Fruit fly (Drosophila melanogaster): ENCODE data around the gene tgo.

Gene tgo

DNA sequence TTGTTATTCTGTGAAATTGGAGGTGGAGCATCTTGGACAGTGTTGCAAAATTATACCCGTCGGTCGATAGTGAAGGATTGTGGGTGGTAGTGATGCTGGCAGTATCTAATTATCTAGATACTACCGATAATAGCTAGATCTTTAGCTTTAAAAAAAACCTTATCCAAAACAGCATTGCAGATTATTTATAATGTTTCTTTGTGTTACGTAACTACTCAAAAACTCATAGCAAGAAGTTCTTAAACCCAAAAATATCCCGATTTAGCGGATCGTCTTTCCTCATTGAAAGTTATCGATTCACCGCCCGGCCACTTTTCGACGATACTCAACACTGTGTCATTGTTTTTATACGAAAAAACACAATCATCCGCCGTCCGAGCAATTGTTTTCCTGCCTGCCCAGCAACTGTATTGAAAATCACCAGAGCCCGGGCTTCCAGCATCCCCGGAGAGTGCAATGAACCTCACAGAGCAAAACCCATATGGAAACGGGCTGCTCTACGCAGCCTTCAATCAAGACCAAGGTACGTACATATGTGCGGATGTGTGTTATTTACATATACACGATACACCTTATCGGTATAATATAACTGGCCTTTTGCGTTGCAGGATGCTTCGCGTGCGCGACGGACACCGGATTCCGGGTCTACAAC is 26.8 kb downstream of the tgo start, which contains the start of gene CG11975 (continued):
- TF ChIP-seq crp (GFP tag; optimal IDR thresholded peaks at IDR 0.05) = peak in 1 of 2 experiments; percentile 35
- peak; percentile 86 for TF ChIP-seq nmo (GFP tag; optimal IDR thresholded peaks at IDR 0.05)
- TF ChIP-seq dysf (GFP tag; IDR thresholded peaks at IDR 0.05) = peak; percentile 70
- TF ChIP-seq pita (GFP tag; optimal IDR thresholded peaks at IDR 0.05) = no peak
- no peak for TF ChIP-seq Trl (optimal IDR thresholded peaks at IDR 0.05)
- peak; percentile 92 for TF ChIP-seq Trl (GFP tag; optimal IDR thresholded peaks at IDR 0.05)
- TF ChIP-seq CG32772 (GFP tag; IDR thresholded peaks at IDR 0.05) = peak; percentile 71
- TF ChIP-seq maf-S (GFP tag; optimal IDR thresholded peaks at IDR 0.05) = peak; percentile 85
- TF ChIP-seq CG30431 (GFP tag; optimal IDR thresholded peaks at IDR 0.05) = peak; percentile 30
- TF ChIP-seq crc (GFP tag; optimal IDR thresholded peaks at IDR 0.05) = peak; percentile 60
- peak; percentile 91 for TF ChIP-seq nerfin-1 (tag; optimal IDR thresholded peaks at IDR 0.05)
- peak; percentile 73 for TF ChIP-seq CG3163 (GFP tag; optimal IDR thresholded peaks at IDR 0.05)
- peak; percentile 63 for TF ChIP-seq sisA (GFP tag; IDR thresholded peaks at IDR 0.05)
- no peak for TF ChIP-seq CG12769 (tag; optimal IDR thresholded peaks at IDR 0.05)
- peak; percentile 78 for TF ChIP-seq pzg (GFP tag; optimal IDR thresholded peaks at IDR 0.05)
- peak; percentile 37 for TF ChIP-seq schlank (tag; optimal IDR thresholded peaks at IDR 0.05)
- TF ChIP-seq CG6765 (GFP tag; optimal IDR thresholded peaks at IDR 0.05) = no peak
- TF ChIP-seq CG17829 (tag; optimal IDR thresholded peaks at IDR 0.05) = peak; percentile 72
- peak; percentile 4 for TF ChIP-seq Spps (tag; optimal IDR thresholded peaks at IDR 0.05)
- TF ChIP-seq Drgx (GFP tag; IDR thresholded peaks at IDR 0.05) = no peak; the same call in 1 of the 2 replicates
- peak; percentile 64 for TF ChIP-seq CG3995 (GFP tag; optimal IDR thresholded peaks at IDR 0.05)
- TF ChIP-seq ato (GFP tag; IDR thresholded peaks at IDR 0.05; ENCODE audit: partially characterized antibody) = no peak
- TF ChIP-seq CG2199 (GFP tag; IDR thresholded peaks at IDR 0.05) = no peak
- TF ChIP-seq CG6854 (GFP tag; optimal IDR thresholded peaks at IDR 0.05) = no peak
- TF ChIP-seq CG10321 (GFP tag; IDR thresholded peaks at IDR 0.05) = no peak
- peak; percentile 84 for TF ChIP-seq Rfx (GFP tag; IDR thresholded peaks at IDR 0.05)
- TF ChIP-seq CG18476 (GFP tag; optimal IDR thresholded peaks at IDR 0.05) = peak; percentile 65
- peak; percentile 70 for TF ChIP-seq Mad (GFP tag; optimal IDR thresholded peaks at IDR 0.05)
- TF ChIP-seq Usf (GFP tag; optimal IDR thresholded peaks at IDR 0.05) = no peak
- TF ChIP-seq corto (GFP tag; optimal IDR thresholded peaks at IDR 0.05) = no peak
- TF ChIP-seq MBD-R2 (GFP tag; IDR thresholded peaks at IDR 0.05) = peak; percentile 89
- no peak for TF ChIP-seq CG4360 (GFP tag; IDR thresholded peaks at IDR 0.05)
- peak; percentile 75 for TF ChIP-seq CG9876 (GFP tag; optimal IDR thresholded peaks at IDR 0.05)
- TF ChIP-seq CG12391 (tag; optimal IDR thresholded peaks at IDR 0.05) = peak; percentile 78
- TF ChIP-seq CG1832 (GFP tag; optimal IDR thresholded peaks at IDR 0.05) = no peak
- TF ChIP-seq sim (GFP tag; IDR thresholded peaks at IDR 0.05) = no peak
- TF ChIP-seq CG8478 (optimal IDR thresholded peaks at IDR 0.05) = no peak
- peak; percentile 90 for TF ChIP-seq zfh2 (GFP tag; optimal IDR thresholded peaks at IDR 0.05)
- TF ChIP-seq zen2 (GFP tag; IDR thresholded peaks at IDR 0.05; ENCODE audit: partially characterized antibody) = 0 out of 3 replicates have a peak, but pooled peaks have one; percentile 26
- TF ChIP-seq CG9932 (GFP tag; IDR thresholded peaks at IDR 0.05) = peak; percentile 91
- peak; percentile 90 for TF ChIP-seq jumu (GFP tag; optimal IDR thresholded peaks at IDR 0.05)
- peak; percentile 57; the same call in 1 of the 2 replicates for TF ChIP-seq CG14014 (GFP tag; IDR thresholded peaks at IDR 0.05)
- no peak for TF ChIP-seq CG5953 (GFP tag; IDR thresholded peaks at IDR 0.05)
- peak; percentile 53 for TF ChIP-seq fd96Cb (tag; optimal IDR thresholded peaks at IDR 0.05)
- peak; percentile 74 for TF ChIP-seq CG2712 (tag; optimal IDR thresholded peaks at IDR 0.05)
- no peak for TF ChIP-seq Gsc (GFP tag; IDR thresholded peaks at IDR 0.05)
- peak; percentile 52; the same call in 2 of the 3 replicates for TF ChIP-seq croc (GFP tag; conservative IDR thresholded peaks at IDR 0.05)
- peak; percentile 60 for TF ChIP-seq cwo (GFP tag; optimal IDR thresholded peaks at IDR 0.05)
- TF ChIP-seq nom (GFP tag; optimal IDR thresholded peaks at IDR 0.05) = no peak
- TF ChIP-seq Sry-δ (GFP tag; optimal IDR thresholded peaks at IDR 0.05) = peak; percentile 96
- TF ChIP-seq YL-1 (GFP tag; optimal IDR thresholded peaks at IDR 0.05) = peak; percentile 77

All from whole organism, embryonic.